Fruit fly (Drosophila melanogaster): ENCODE measurements around the gene CG31189.

The CG31189 gene

dm6 chr3R:21006967-21007366 is 38.7 kb downstream of the CG31189 start, which contains the start of gene Alp5:
Alp5 (minus strand) TSS chr3R:21006990.
- TF ChIP-seq CG12605 (GFP tag; IDR thresholded peaks at IDR 0.05) (no peak), rn (GFP tag; IDR thresholded peaks at IDR 0.05) (no peak), CG15710 (tag; optimal IDR thresholded peaks at IDR 0.05) (no peak), CG8159 (tag; optimal IDR thresholded peaks at IDR 0.05) (no peak), CG17806 (tag; optimal IDR thresholded peaks at IDR 0.05) (no peak), Pif1A (GFP tag; optimal IDR thresholded peaks at IDR 0.05) (no peak), CG32121 (GFP tag; IDR thresholded peaks at IDR 0.05) (no peak), CG34367 (tag; optimal IDR thresholded peaks at IDR 0.05) (no peak), CG9948 (tag; optimal IDR thresholded peaks at IDR 0.05) (no peak), fd96Ca (GFP tag; IDR thresholded peaks at IDR 0.05) (no peak), Snoo (tag; optimal IDR thresholded peaks at IDR 0.05) (no peak), D1 (tag; optimal IDR thresholded peaks at IDR 0.05) (no peak), CG4496 (GFP tag; IDR thresholded peaks at IDR 0.05) (no peak), gl (tag; optimal IDR thresholded peaks at IDR 0.05) (no peak), Ets98B (GFP tag; IDR thresholded peaks at IDR 0.05) (no peak), EcR (GFP tag; optimal IDR thresholded peaks at IDR 0.05) (no peak), CG10348 (GFP tag; IDR thresholded peaks at IDR 0.05) (no peak), CG14655 (GFP tag; optimal IDR thresholded peaks at IDR 0.05) (no peak), CG13204 (GFP tag; optimal IDR thresholded peaks at IDR 0.05) (no peak)

dm6 chr3R:21001123-21001522 is 44.5 kb downstream of the CG31189 start:
- TF ChIP-seq rn (GFP tag; IDR thresholded peaks at IDR 0.05) (no peak), CG12605 (GFP tag; IDR thresholded peaks at IDR 0.05) (no peak), CG13204 (GFP tag; optimal IDR thresholded peaks at IDR 0.05) (no peak), CG4496 (GFP tag; IDR thresholded peaks at IDR 0.05) (no peak), CG14655 (GFP tag; optimal IDR thresholded peaks at IDR 0.05) (no peak), EcR (GFP tag; optimal IDR thresholded peaks at IDR 0.05) (no peak), gl (tag; optimal IDR thresholded peaks at IDR 0.05) (no peak), CG34367 (tag; optimal IDR thresholded peaks at IDR 0.05) (no peak), CG8159 (tag; optimal IDR thresholded peaks at IDR 0.05) (no peak), Snoo (tag; optimal IDR thresholded peaks at IDR 0.05) (no peak), fd96Ca (GFP tag; IDR thresholded peaks at IDR 0.05) (no peak)

DNA sequence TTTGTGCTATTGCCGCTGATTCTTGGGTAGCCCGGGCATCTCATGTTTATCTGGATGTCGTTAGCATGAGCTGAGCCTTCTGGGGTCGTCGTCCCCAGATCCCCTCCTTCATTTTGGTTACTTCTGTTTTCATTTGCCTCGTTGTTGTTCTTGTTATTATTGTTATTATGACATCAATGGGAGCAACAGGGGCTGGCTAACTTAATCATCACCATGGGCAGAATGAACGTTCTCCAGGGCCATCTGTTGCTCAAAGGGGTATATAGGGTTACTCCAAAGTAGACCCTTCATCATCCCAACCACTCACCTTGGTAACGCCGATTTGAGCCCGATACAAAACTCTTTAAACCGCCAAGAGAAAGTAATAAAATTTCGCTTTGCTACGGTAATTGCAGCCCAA is 47.3 kb downstream of the CG31189 start:
- TF ChIP-seq CG10348 (GFP tag; IDR thresholded peaks at IDR 0.05) (no peak), CG34367 (tag; optimal IDR thresholded peaks at IDR 0.05) (no peak), Pif1A (GFP tag; optimal IDR thresholded peaks at IDR 0.05) (no peak), Snoo (tag; optimal IDR thresholded peaks at IDR 0.05) (no peak), fd96Ca (GFP tag; IDR thresholded peaks at IDR 0.05) (no peak), gl (tag; optimal IDR thresholded peaks at IDR 0.05) (no peak), CG13204 (GFP tag; optimal IDR thresholded peaks at IDR 0.05) (no peak), EcR (GFP tag; optimal IDR thresholded peaks at IDR 0.05) (no peak), CG12605 (GFP tag; IDR thresholded peaks at IDR 0.05) (no peak), CG15710 (tag; optimal IDR thresholded peaks at IDR 0.05) (no peak), D1 (tag; optimal IDR thresholded peaks at IDR 0.05) (no peak), CG8159 (tag; optimal IDR thresholded peaks at IDR 0.05) (no peak)

Data from whole organism, pupa.